Worm (Caenorhabditis elegans): ENCODE measurements around the gene F15H10.5.

The F15H10.5 gene

DNA sequence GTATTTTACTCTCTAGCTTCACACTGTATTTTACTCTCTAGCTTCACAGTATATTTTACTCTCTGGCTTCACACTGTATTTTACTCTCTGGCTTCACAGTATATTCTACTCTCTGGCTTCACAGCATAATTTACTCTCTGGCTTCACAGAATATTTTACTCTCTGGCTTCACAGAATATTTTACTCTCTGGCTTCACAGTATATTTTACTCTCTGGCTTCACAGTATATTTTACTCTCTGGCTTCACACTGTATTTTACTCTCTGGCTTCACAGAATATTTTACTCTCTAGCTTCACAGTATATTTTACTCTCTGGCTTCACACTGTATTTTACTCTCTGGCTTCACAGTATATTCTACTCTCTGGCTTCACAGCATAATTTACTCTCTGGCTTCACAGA, 31.1 kb upstream of the F15H10.5 start:
- TF ChIP-seq egrh-3 (GFP tag; IDR thresholded peaks at IDR 0.05) (peak; percentile 84; the same call in 1 of the 2 replicates), Y53F4B.3 (GFP tag; IDR thresholded peaks at IDR 0.05) (peak; percentile 60; the same call in 1 of the 2 replicates), madf-3 (GFP tag; IDR thresholded peaks at IDR 0.05) (0 out of 2 replicates have a peak, but pooled peaks have one; percentile 54)

DNA sequence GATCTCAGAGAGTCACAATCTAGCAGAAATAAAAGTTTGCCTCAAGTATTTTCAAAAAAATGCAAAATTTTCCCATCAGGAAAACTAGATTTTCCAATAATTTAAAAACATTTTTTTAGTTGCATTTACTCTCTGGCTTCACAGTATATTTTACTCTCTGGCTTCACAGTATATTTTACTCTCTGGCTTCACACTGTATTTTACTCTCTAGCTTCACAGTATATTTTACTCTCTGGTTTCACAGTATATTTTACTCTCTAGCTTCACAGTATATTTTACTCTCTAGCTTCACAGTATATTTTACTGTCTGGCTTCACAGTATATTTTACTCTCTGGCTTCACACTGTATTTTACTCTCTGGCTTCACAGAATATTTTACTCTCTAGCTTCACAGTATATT, 30.4 kb upstream of the F15H10.5 start:
- TF ChIP-seq egrh-3 (GFP tag; IDR thresholded peaks at IDR 0.05), result peak; percentile 89
- peak; percentile 95; the same call in 1 of the 2 replicates for TF ChIP-seq Y53F4B.3 (GFP tag; IDR thresholded peaks at IDR 0.05)
- peak; percentile 71; the same call in 1 of the 2 replicates for TF ChIP-seq ztf-6 (GFP tag; IDR thresholded peaks at IDR 0.05)
- peak; percentile 90; the same call in 1 of the 2 replicates for TF ChIP-seq ceh-58 (GFP tag; IDR thresholded peaks at IDR 0.05)
- 0 out of 2 replicates have a peak, but pooled peaks have one; percentile 16 for TF ChIP-seq Y53G8AR.9 (GFP tag; conservative IDR thresholded peaks at IDR 0.05)
- peak; percentile 46; the same call in 1 of the 2 replicates for TF ChIP-seq madf-3 (GFP tag; IDR thresholded peaks at IDR 0.05)

DNA sequence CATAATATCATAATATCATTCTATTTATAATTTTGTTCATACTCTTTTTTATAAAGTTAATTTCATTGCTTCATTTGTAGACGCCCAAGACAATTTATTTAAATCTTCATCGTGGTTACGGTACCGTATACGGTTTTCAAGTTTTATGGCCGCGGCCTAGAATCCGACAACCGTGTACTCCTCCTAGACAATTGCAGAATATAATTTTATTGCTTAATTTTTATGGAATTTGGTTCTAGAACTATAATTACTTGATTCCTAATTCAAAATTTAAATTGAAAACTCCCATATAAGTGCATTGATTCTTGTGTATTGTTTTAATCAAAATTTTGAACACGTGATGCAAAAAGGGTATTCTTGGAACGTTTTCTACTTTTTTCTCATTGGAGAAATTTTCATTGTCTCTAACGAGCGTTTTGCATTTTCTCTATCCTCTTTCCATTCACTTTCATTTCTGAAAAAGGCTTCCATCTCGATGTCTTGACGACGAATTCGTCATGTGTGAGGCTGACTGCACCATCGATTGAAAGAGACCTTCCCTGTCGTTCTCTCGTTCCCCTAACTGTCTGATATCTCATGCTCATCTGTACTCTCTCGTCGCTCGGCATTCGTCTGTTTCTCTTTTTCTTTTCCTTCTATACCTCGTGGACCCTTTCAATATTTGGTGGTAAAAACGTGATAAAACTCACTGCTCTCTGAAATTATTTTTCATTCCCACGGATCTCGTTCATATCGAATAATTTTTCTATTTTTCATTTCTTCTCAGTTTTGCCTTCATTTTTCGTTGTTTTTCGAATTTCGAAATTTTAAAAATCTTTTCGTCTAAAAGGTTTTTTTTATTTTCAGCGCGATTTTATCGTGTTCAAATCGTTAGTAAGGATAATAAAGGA, 22.5 kb upstream of the F15H10.5 start, which contains the start of gene pap-1:
pap-1 (plus strand) TSS at position 840 of the 890 bp plus-strand sequence.
- TF ChIP-seq rpc-1 (optimal IDR thresholded peaks at IDR 0.05), result no peak
- no peak for TF ChIP-seq rpc-1 (tag; optimal IDR thresholded peaks at IDR 0.05)
- TF ChIP-seq hmg-1.2 (GFP tag; IDR thresholded peaks at IDR 0.05), result peak; percentile 97
- 0 out of 2 replicates have a peak, but pooled peaks have one; percentile 39 for TF ChIP-seq dox-1 (GFP tag; IDR thresholded peaks at IDR 0.05)
- TF ChIP-seq cebp-1 (GFP tag; IDR thresholded peaks at IDR 0.05), result no peak
- peak; percentile 41 for TF ChIP-seq cebp-1 (tag; optimal IDR thresholded peaks at IDR 0.05)
- TF ChIP-seq dpff-1 (tag; optimal IDR thresholded peaks at IDR 0.05), result no peak
- peak; percentile 22 for TF ChIP-seq unc-130 (GFP tag; optimal IDR thresholded peaks at IDR 0.05)
- TF ChIP-seq pbrm-1 (GFP tag; IDR thresholded peaks at IDR 0.05), result no peak
- no peak for TF ChIP-seq nhr-179 (tag; optimal IDR thresholded peaks at IDR 0.05)
- no peak for TF ChIP-seq attf-6 (GFP tag; IDR thresholded peaks at IDR 0.05)
- no peak for TF ChIP-seq lin-26 (GFP tag; IDR thresholded peaks at IDR 0.05)
- TF ChIP-seq attf-5 (GFP tag; optimal IDR thresholded peaks at IDR 0.05), result peak; percentile 66
- no peak for TF ChIP-seq F49E8.2 (tag; optimal IDR thresholded peaks at IDR 0.05; ENCODE audit: insufficient read depth)

DNA sequence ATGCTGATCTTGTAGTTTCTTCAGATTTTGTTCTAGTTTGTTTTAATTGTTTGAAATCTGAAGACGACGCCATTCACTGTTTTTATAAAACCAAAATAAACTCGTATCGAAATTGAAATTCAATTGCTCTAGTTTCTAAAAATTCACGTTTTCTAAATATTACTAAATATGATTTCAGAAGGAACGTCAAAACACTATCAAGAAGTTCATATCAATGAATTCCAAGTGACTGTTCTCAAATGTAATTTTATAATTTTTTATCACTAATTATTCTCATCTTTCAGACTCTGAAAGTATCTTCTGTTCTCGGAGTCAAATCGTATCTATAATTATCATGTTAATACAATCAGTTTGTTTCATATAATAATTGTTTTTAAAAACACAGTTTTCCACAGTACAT, 21.9 kb upstream of the F15H10.5 start, which contains the start of gene snf-10:
snf-10 (minus strand) TSS at position 101 of the 400 bp plus-strand sequence.
- no peak for TF ChIP-seq mxl-1 (tag; optimal IDR thresholded peaks at IDR 0.05)
- TF ChIP-seq F49E8.2 (tag; optimal IDR thresholded peaks at IDR 0.05; ENCODE audit: insufficient read depth), result no peak
- no peak for TF ChIP-seq F37B4.10 (GFP tag; IDR thresholded peaks at IDR 0.05)
- no peak for TF ChIP-seq attf-3 (GFP tag; conservative IDR thresholded peaks at IDR 0.05)
- TF ChIP-seq ztf-18 (tag; optimal IDR thresholded peaks at IDR 0.05), result no peak
- TF ChIP-seq K12H6.12 (tag; optimal IDR thresholded peaks at IDR 0.05), result no peak
- TF ChIP-seq dpff-1 (tag; optimal IDR thresholded peaks at IDR 0.05), result no peak
- no peak for TF ChIP-seq hmg-1.2 (GFP tag; IDR thresholded peaks at IDR 0.05)
- no peak for TF ChIP-seq egl-44 (GFP tag; IDR thresholded peaks at IDR 0.05)
- no peak for TF ChIP-seq Y53G8AR.9 (GFP tag; conservative IDR thresholded peaks at IDR 0.05)
- TF ChIP-seq F57C9.4 (tag; optimal IDR thresholded peaks at IDR 0.05), result no peak
- TF ChIP-seq tbx-9 (tag; optimal IDR thresholded peaks at IDR 0.05; ENCODE audit: borderline replicate concordance), result no peak
- TF ChIP-seq nfya-2 (GFP tag; IDR thresholded peaks at IDR 0.05), result no peak
- TF ChIP-seq athp-1 (tag; optimal IDR thresholded peaks at IDR 0.05), result no peak
- TF ChIP-seq B0035.1 (tag; optimal IDR thresholded peaks at IDR 0.05), result no peak
- TF ChIP-seq ZK185.1 (tag; optimal IDR thresholded peaks at IDR 0.05; ENCODE audit: poor library complexity, severe bottlenecking), result no peak
- no peak for TF ChIP-seq lsl-1 (GFP tag; optimal IDR thresholded peaks at IDR 0.05)
- no peak for TF ChIP-seq Y95B8A.8 (GFP tag; IDR thresholded peaks at IDR 0.05)
- TF ChIP-seq rcor-1 (GFP tag; IDR thresholded peaks at IDR 0.05), result no peak
